Worm (Caenorhabditis elegans): ENCODE measurements around the gene F16G10.8.

ce11 chrII:2412649-2413048 is 29.4 kb upstream of the F16G10.8 start, which contains the start of gene fbxa-182:
- TF ChIP-seq unc-39 (tag; optimal IDR thresholded peaks at IDR 0.05) (no peak), flh-1 (GFP tag; optimal IDR thresholded peaks at IDR 0.05) (no peak), nhr-12 (tag; optimal IDR thresholded peaks at IDR 0.05) (no peak), pha-4 (tag; optimal IDR thresholded peaks at IDR 0.05) (no peak), ces-1 (GFP tag; optimal IDR thresholded peaks at IDR 0.05) (no peak), blmp-1 (tag; optimal IDR thresholded peaks at IDR 0.05) (no peak), nhr-237 (tag; optimal IDR thresholded peaks at IDR 0.05) (no peak), nhr-76 (tag; optimal IDR thresholded peaks at IDR 0.05) (no peak), unc-62 (GFP tag; optimal IDR thresholded peaks at IDR 0.05) (no peak)
